Worm (Caenorhabditis elegans) whole organism, midembryonic: ENCODE measurements around the gene T02B11.4.

Experiments used
- flt-1 ChIP-seq: fragments of 200-800 bp; sonication (Bioruptor generic); IDR thresholded peaks from 2 replicates; pipeline ENCODE4 v1.3.6; 2022; ENCODE audit warnings: missing genetic modification characterization, missing compliant biosample characterization
- klf-2 ChIP-seq: fragments of 200-800 bp; sonication (Bioruptor generic); conservative IDR thresholded peaks from 2 replicates; pipeline ENCODE4 v1.3.6; 2022; ENCODE audit warnings: missing genetic modification reagents, missing genetic modification characterization, missing compliant biosample characterization
- med-1 ChIP-seq: sonication (generic microtip); optimal IDR thresholded peaks from 2 replicates; lab custom pipeline; 2017; ENCODE audit warnings: missing genetic modification characterization, mild to moderate bottlenecking, missing compliant biosample characterization, antibody characterized with exemption, missing genetic modification reagents; ENCODE audit not compliant: insufficient read depth
- ref-1 ChIP-seq: fragments of 200-800 bp; sonication (Bioruptor generic); conservative IDR thresholded peaks from 2 replicates; pipeline ENCODE4 v1.3.6; 2022; ENCODE audit warnings: missing genetic modification reagents, missing genetic modification characterization, missing compliant biosample characterization
- tab-1 ChIP-seq: fragments of 200-800 bp; sonication (Bioruptor generic); IDR thresholded peaks from 2 replicates; pipeline ENCODE4 v1.3.6; 2022; ENCODE audit warnings: missing genetic modification characterization, missing compliant biosample characterization
- ztf-29 ChIP-seq: fragments of 200-800 bp; sonication (Bioruptor generic); IDR thresholded peaks from 2 replicates; pipeline ENCODE4 v1.3.6; 2022; ENCODE audit warnings: missing genetic modification reagents, missing genetic modification characterization, missing compliant biosample characterization

DNA sequence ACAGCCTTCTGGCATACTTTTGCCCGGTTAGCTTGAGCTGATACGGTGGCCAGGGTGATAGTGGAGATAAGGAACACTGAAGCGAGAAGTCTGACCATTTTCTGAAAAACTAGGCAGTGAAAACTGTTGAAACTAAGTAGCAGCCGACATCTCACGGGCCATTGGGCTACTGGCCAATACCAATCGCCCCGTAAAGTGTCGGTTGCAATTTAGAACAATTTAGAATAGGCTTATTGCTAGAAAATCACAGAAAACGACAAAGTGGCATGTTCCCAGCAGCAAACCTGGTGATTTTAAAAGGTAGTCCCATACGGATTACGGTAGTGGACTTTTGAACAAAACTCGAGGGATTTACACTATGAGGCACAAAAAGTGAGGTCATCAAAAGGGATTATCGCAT is at the start of gene T02B11.4:
- no peak for TF ChIP-seq tab-1
- no peak for TF ChIP-seq ztf-29 (GFP tag; lab: Robert Waterston, UW)
- TF ChIP-seq ref-1 (GFP tag; lab: Robert Waterston, UW) = no peak
- no peak for TF ChIP-seq klf-2 (GFP tag; lab: Robert Waterston, UW)
- TF ChIP-seq med-1 (GFP tag; lab: Kevin White, UChicago) = no peak
- TF ChIP-seq flt-1 (GFP tag; lab: Robert Waterston, UW) = no peak
